Worm (Caenorhabditis elegans): Measurements from ENCODE around the gene W07G1.1.

W07G1.1 gene

DNA sequence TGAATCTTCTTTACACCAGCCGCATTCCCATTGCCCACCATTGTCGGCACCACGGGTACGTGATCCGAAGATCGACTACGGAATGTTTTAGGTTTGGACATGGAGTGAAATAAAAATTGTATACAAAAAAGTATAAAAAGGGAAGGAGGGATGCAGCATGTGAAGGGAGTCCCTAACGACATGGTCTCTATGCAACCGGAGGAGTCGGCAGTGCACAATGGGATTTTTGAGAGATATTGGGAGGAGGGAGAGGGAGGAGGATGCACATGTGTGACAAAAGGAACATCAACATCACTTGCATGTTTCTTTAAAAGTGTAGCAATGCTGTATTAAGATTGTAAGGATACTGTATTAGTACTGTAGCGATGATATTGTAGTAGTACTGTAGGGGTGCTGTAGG lies at the start of gene W07G1.1:
Gene W07G1.1 (minus strand): TSS at position 101 of the 400 bp plus-strand sequence.
- TF ChIP-seq elt-1 (tag; optimal IDR thresholded peaks at IDR 0.05) (no peak), nhr-23 (tag; optimal IDR thresholded peaks at IDR 0.05) (no peak), ZK546.5 (tag; optimal IDR thresholded peaks at IDR 0.05) (no peak), zag-1 (tag; optimal IDR thresholded peaks at IDR 0.05) (no peak), snpc-4 (tag; optimal IDR thresholded peaks at IDR 0.05) (no peak), nhr-77 (tag; optimal IDR thresholded peaks at IDR 0.05) (no peak), skn-1 (tag; optimal IDR thresholded peaks at IDR 0.05) (no peak), nhr-10 (tag; optimal IDR thresholded peaks at IDR 0.05) (no peak), mdl-1 (tag; optimal IDR thresholded peaks at IDR 0.05) (no peak), ceh-16 (tag; optimal IDR thresholded peaks at IDR 0.05) (no peak), sem-4 (tag; optimal IDR thresholded peaks at IDR 0.05) (no peak), mbf-1 (tag; optimal IDR thresholded peaks at IDR 0.05) (no peak), ztf-4 (tag; optimal IDR thresholded peaks at IDR 0.05) (no peak), sma-3 (GFP tag; optimal IDR thresholded peaks at IDR 0.05) (no peak), C34F6.9 (tag; optimal IDR thresholded peaks at IDR 0.05) (no peak)

DNA sequence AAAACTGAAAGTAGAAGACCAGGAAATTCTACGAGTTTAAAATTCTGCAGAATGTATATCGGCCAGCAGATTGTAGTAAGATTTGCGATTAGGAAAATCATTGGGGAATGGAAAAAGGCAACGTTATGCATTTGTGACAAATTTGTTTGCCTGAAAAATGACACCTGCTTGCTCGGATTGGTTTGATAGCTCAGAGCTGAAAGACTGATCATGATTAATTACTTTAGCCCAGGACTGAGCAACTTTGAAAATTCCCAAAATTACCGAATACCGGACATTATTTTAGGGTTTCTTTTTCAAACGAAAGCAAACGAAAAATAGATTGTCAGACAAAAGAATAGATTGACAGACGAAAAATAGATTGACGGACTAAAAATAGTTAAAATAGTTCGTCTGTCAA lies 45.1 kb upstream of the W07G1.1 start, which contains the start of gene sre-47:
Gene sre-47 (minus strand): TSS at position 101 of the 400 bp plus-strand sequence.
- TF ChIP-seq sma-9 (GFP tag; optimal IDR thresholded peaks at IDR 0.05) = no peak
- no peak for TF ChIP-seq sma-9 (tag; optimal IDR thresholded peaks at IDR 0.05)
- TF ChIP-seq peb-1 (tag; optimal IDR thresholded peaks at IDR 0.05) = no peak
- no peak for TF ChIP-seq nhr-11 (tag; optimal IDR thresholded peaks at IDR 0.05)
- no peak for TF ChIP-seq lin-13 (GFP tag; optimal IDR thresholded peaks at IDR 0.05)
- no peak for TF ChIP-seq mab-5 (tag; optimal IDR thresholded peaks at IDR 0.05)
- no peak for TF ChIP-seq Y55F3AM.14 (GFP tag; optimal IDR thresholded peaks at IDR 0.05)
- TF ChIP-seq C34F6.9 (tag; optimal IDR thresholded peaks at IDR 0.05) = no peak
- TF ChIP-seq nhr-12 (tag; optimal IDR thresholded peaks at IDR 0.05) = no peak
- TF ChIP-seq elt-1 (tag; optimal IDR thresholded peaks at IDR 0.05) = no peak
- no peak for TF ChIP-seq ama-1 (optimal IDR thresholded peaks at IDR 0.05)
- no peak for TF ChIP-seq fos-1 (tag; optimal IDR thresholded peaks at IDR 0.05)
- no peak for TF ChIP-seq nhr-237 (tag; optimal IDR thresholded peaks at IDR 0.05)
- TF ChIP-seq mdl-1 (tag; optimal IDR thresholded peaks at IDR 0.05) = no peak
- TF ChIP-seq elt-3 (tag; optimal IDR thresholded peaks at IDR 0.05) = no peak
- TF ChIP-seq nhr-21 (tag; optimal IDR thresholded peaks at IDR 0.05) = no peak
- TF ChIP-seq zag-1 (tag; optimal IDR thresholded peaks at IDR 0.05) = no peak
- TF ChIP-seq nhr-25 (tag; optimal IDR thresholded peaks at IDR 0.05) = no peak
- no peak for TF ChIP-seq ZK546.5 (tag; optimal IDR thresholded peaks at IDR 0.05)
- no peak for TF ChIP-seq nhr-6 (tag; optimal IDR thresholded peaks at IDR 0.05)

DNA sequence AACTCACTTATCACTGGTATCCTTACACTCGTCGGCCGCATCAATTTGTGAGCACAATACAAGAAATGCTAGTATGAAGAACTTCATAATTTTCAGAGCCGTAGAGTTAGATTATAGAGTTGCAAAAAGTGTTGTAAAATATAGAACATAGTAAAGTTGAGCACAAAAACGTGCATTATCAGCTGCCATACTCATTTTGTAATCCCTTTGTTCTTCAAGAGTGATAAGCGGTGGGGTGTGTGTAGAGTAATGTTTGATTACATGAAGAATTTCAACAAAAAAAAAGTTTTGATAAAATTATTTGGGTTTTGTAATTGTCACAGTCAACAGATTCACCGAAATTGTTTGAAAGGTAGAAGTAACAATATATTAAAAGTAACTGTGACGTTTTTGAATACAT lies 43.5 kb upstream of the W07G1.1 start, which contains the start of the genes Y39G8B.13 and Y39G8B.10:
Gene Y39G8B.13 (minus strand): TSS at position 125 of the 400 bp plus-strand sequence.
Gene Y39G8B.10 (minus strand): TSS at position 193 of the 400 bp plus-strand sequence.
- no peak for TF ChIP-seq nhr-12 (tag; optimal IDR thresholded peaks at IDR 0.05)
- peak; percentile 74 for TF ChIP-seq fos-1 (tag; optimal IDR thresholded peaks at IDR 0.05)
- TF ChIP-seq ztf-11 (tag; optimal IDR thresholded peaks at IDR 0.05) = no peak
- no peak for TF ChIP-seq nhr-129 (tag; optimal IDR thresholded peaks at IDR 0.05)
- TF ChIP-seq nhr-77 (tag; optimal IDR thresholded peaks at IDR 0.05) = no peak
- TF ChIP-seq ama-1 (optimal IDR thresholded peaks at IDR 0.05) = no peak

DNA sequence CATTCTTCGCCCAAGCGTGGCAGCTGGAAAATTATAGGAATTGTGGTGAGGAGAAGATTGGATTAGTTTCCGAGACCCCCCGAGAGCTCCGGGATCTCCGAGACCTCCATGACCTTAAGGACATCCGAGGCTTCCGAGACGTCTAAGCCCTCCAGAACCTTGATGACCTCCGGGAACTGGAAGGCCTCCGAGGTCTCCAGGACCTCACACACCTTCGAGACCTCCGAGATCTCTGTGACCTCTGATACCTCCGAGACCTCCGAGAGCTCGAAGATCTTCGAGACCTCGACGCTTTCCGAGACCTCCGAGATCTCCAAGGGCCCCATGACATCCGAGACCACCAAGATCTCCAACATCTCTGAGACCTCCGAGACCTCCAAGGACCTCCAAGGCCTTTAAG lies 42.8 kb upstream of the W07G1.1 start:
- TF ChIP-seq dmd-4 (tag; optimal IDR thresholded peaks at IDR 0.05) (no peak), mbf-1 (tag; optimal IDR thresholded peaks at IDR 0.05) (no peak), ceh-16 (tag; optimal IDR thresholded peaks at IDR 0.05) (no peak), nhr-10 (tag; optimal IDR thresholded peaks at IDR 0.05) (no peak), elt-3 (tag; optimal IDR thresholded peaks at IDR 0.05) (no peak), lin-11 (tag; optimal IDR thresholded peaks at IDR 0.05) (no peak), nhr-77 (tag; optimal IDR thresholded peaks at IDR 0.05) (no peak), lsy-2 (tag; optimal IDR thresholded peaks at IDR 0.05) (no peak), sma-3 (GFP tag; optimal IDR thresholded peaks at IDR 0.05) (no peak), lin-39 (tag; optimal IDR thresholded peaks at IDR 0.05) (no peak), egl-27 (tag; optimal IDR thresholded peaks at IDR 0.05) (no peak), fos-1 (tag; optimal IDR thresholded peaks at IDR 0.05) (no peak), ZK546.5 (tag; optimal IDR thresholded peaks at IDR 0.05) (no peak), C34F6.9 (tag; optimal IDR thresholded peaks at IDR 0.05) (no peak)

Data from whole organism, L2 larva.